Fruit fly (Drosophila melanogaster): ENCODE results near the gene Lsp1alpha.
A peak's percentile ranks its signal among the peaks of the same experiment; 100 is the strongest.

Lsp1alpha gene

dm6 chrX:12486294-12487020, 3.6 kb upstream of the Lsp1alpha start, which contains the start of gene Cpr11A:
TSS of gene Cpr11A (plus strand) at chrX:12486970.
- TF ChIP-seq CG7101 (tag; optimal IDR thresholded peaks at IDR 0.05), result no peak

DNA sequence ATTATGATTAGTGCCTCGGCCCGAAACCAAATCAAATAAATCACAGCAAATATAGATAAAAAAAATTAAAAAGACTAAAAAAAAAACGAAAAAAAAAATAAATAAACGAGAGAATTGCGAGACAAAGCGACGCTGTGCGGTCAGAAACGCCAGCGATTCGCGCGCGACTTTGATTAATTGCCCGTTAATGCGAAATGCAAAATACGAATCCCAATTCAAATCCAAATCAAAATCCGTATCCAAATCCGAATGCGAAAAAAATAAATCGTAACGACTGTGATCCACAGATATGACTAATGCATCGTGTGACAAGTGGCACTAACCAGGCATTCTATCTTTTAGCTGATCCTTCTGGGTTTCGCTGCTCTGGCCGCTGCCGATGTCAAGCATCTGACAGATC, 2.6 kb upstream of the Lsp1alpha start:
- TF ChIP-seq bab1 (GFP tag; optimal IDR thresholded peaks at IDR 0.05), result no peak
- no peak for TF ChIP-seq ovo (GFP tag; optimal IDR thresholded peaks at IDR 0.05)
- TF ChIP-seq kay (GFP tag; ENCODE audit: borderline replicate concordance), result no peak

- TF ChIP-seq CG14711 (tag; optimal IDR thresholded peaks at IDR 0.05) (peak; percentile 66), Clk (GFP tag; optimal IDR thresholded peaks at IDR 0.05) (no peak)
Observed at dm6 chrX:12496497-12496896, 6.4 kb downstream of the Lsp1alpha start, which contains the start of gene Mks1. TSS of gene Mks1 (minus strand) at chrX:12496597.

DNA sequence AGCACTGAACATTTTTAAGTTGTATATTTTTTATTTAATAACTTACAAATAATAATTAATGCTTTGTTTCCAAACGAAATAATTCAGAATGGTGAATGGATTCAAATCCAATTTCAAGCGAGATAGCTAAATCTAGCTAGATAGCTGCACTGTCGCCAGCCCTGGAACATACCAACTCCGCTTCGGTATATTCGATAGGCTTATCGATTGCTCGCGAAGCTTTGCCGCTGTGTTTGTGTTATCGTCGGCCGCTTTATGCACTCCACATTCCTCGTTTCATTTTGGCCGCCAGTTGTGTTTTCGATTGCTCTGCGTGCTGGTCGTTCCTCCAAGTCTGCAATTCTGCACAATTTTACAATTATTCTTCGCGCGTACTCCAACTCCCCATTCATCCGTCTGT, 6.8 kb downstream of the Lsp1alpha start, which contains the start of gene mdu:
mdu (plus strand) TSS at position 259 of the 400 bp plus-strand sequence.
- peak; percentile 40 for TF ChIP-seq bab1 (GFP tag; optimal IDR thresholded peaks at IDR 0.05)
- no peak for TF ChIP-seq CG12768 (GFP tag; optimal IDR thresholded peaks at IDR 0.05)
- peak; percentile 28 for TF ChIP-seq CG5204 (GFP tag; optimal IDR thresholded peaks at IDR 0.05)
- TF ChIP-seq Hr96 (GFP tag; optimal IDR thresholded peaks at IDR 0.05), result no peak
- no peak for TF ChIP-seq pad (GFP tag; optimal IDR thresholded peaks at IDR 0.05)
- TF ChIP-seq Clk (GFP tag; optimal IDR thresholded peaks at IDR 0.05), result no peak
- peak; percentile 19 for TF ChIP-seq tj (GFP tag; optimal IDR thresholded peaks at IDR 0.05)
- TF ChIP-seq Mnt (GFP tag; optimal IDR thresholded peaks at IDR 0.05), result no peak
- no peak for TF ChIP-seq CG7101 (tag; optimal IDR thresholded peaks at IDR 0.05)
- TF ChIP-seq Crg-1 (GFP tag; optimal IDR thresholded peaks at IDR 0.05), result no peak
- no peak for TF ChIP-seq cic (GFP tag; optimal IDR thresholded peaks at IDR 0.05)
- no peak for TF ChIP-seq CG11617 (GFP tag; optimal IDR thresholded peaks at IDR 0.05)
- TF ChIP-seq toe (GFP tag; optimal IDR thresholded peaks at IDR 0.05), result no peak
- TF ChIP-seq cnc (optimal IDR thresholded peaks at IDR 0.05), result no peak
- no peak for TF ChIP-seq CG7045 (GFP tag; optimal IDR thresholded peaks at IDR 0.05)
- no peak for TF ChIP-seq CG33017 (tag; optimal IDR thresholded peaks at IDR 0.05)
- no peak for TF ChIP-seq kay (GFP tag; ENCODE audit: borderline replicate concordance)
- no peak for TF ChIP-seq CG1620 (GFP tag; optimal IDR thresholded peaks at IDR 0.05)
- peak; percentile 50 for TF ChIP-seq CG14711 (tag; optimal IDR thresholded peaks at IDR 0.05)
- no peak for TF ChIP-seq ovo (GFP tag; optimal IDR thresholded peaks at IDR 0.05)

DNA sequence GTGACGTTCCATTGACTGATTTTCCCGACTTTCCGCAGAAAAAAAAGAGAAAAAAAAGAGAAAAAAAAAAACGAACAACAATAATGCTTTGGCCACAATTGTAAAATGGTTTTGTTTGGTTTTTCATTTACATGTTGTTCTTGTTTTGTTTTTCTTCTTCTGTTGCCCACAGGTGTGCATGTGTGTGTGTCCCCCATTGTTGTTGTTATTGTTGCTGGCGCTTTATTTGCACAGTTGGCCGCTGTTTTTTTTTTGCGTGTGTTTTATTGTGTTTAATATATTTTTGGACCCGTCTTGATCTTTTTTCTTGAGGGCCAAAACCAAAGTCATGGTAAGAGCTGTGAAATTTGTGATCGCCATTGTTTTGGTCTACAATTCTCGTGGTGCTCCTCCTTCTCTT, 8.0 kb downstream of the Lsp1alpha start:
- no peak for TF ChIP-seq CG5204 (GFP tag; optimal IDR thresholded peaks at IDR 0.05)
- TF ChIP-seq Hr96 (GFP tag; optimal IDR thresholded peaks at IDR 0.05), result no peak
- TF ChIP-seq cnc (optimal IDR thresholded peaks at IDR 0.05), result no peak
- TF ChIP-seq ovo (GFP tag; optimal IDR thresholded peaks at IDR 0.05), result no peak
- TF ChIP-seq Clk (GFP tag; optimal IDR thresholded peaks at IDR 0.05), result no peak
- no peak for TF ChIP-seq CG7101 (tag; optimal IDR thresholded peaks at IDR 0.05)
- TF ChIP-seq pad (GFP tag; optimal IDR thresholded peaks at IDR 0.05), result no peak

DNA sequence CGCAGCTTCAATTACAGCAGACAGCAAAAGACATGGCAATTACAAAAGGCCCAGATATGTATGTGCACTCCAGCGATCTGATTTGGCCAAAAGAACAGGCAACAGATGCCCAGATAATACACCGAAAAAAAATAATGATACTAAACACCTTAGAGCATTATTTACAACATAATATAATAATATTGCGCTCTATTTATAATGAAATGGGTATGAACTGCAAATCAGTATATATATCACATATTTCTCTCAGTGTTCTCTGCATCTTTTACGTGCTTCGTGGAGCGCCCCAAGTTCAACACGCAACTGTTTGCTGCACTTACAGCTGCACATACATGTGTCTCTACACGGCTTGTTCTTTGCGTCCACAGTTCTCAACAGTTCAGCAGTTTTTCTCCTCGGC, 17.5 kb downstream of the Lsp1alpha start:
- TF ChIP-seq CG1620 (GFP tag; optimal IDR thresholded peaks at IDR 0.05) (no peak), CG12768 (GFP tag; optimal IDR thresholded peaks at IDR 0.05) (no peak), bab1 (GFP tag; optimal IDR thresholded peaks at IDR 0.05) (no peak), CG14711 (tag; optimal IDR thresholded peaks at IDR 0.05) (no peak), Clk (GFP tag; optimal IDR thresholded peaks at IDR 0.05) (no peak), CG7045 (GFP tag; optimal IDR thresholded peaks at IDR 0.05) (no peak), tj (GFP tag; optimal IDR thresholded peaks at IDR 0.05) (no peak), CG7101 (tag; optimal IDR thresholded peaks at IDR 0.05) (no peak)

DNA sequence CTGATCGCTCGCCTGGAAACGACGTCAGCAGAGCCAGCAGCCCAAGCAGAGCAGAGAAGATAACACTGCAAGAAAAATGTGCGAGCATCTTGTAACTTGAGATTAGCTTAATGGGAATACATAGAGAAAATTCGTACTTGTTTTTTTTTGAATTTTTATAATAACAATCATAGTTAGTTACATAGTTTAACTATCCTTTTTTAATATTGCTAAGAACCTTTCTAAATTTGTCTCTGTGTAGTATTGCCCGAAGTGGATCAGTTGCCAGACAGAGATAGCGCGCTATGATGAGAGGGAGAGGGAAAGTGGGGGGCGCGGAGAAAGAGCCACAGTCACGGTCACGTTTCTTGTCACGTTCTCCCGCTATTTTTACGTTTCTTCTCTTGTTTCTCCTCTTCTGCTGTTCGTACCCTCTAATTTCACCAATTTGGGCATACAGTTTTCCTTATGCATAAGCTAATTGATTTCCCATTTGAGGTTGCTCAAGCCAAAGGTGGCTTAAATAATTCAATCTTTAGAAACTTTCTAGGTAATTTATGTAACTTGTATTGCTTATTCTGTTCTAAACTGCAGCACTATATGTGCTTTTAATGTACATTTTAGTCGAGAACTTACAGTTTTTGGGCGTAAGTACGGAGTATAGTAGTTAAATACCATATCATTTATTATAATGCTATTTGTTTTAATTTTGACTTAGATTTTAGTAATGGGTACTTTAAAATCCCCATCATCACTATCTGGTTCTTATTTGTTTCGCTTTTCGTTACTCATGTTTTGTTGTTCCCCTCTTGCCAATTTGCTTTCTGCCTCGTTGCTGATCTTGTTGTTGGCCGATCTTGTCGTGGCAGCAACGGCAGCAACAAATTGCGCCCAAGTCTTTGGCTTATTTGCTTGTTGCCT, 20.9 kb downstream of the Lsp1alpha start:
- peak; percentile 94 for TF ChIP-seq bab1 (GFP tag; optimal IDR thresholded peaks at IDR 0.05)
- TF ChIP-seq CG11617 (GFP tag; optimal IDR thresholded peaks at IDR 0.05), result peak; percentile 42
- TF ChIP-seq CG1620 (GFP tag; optimal IDR thresholded peaks at IDR 0.05), result peak; percentile 61
- TF ChIP-seq ovo (GFP tag; optimal IDR thresholded peaks at IDR 0.05), result no peak
- peak; percentile 55 for TF ChIP-seq Crg-1 (GFP tag; optimal IDR thresholded peaks at IDR 0.05)
- peak; percentile 21 for TF ChIP-seq CG5204 (GFP tag; optimal IDR thresholded peaks at IDR 0.05)
- peak; percentile 17 for TF ChIP-seq CG33017 (tag; optimal IDR thresholded peaks at IDR 0.05)
- TF ChIP-seq CG7101 (tag; optimal IDR thresholded peaks at IDR 0.05), result peak; percentile 72
- TF ChIP-seq Clk (GFP tag; optimal IDR thresholded peaks at IDR 0.05), result no peak
- peak; percentile 33 for TF ChIP-seq Hr96 (GFP tag; optimal IDR thresholded peaks at IDR 0.05)
- peak; percentile 80 for TF ChIP-seq CG14711 (tag; optimal IDR thresholded peaks at IDR 0.05)
- TF ChIP-seq CG7045 (GFP tag; optimal IDR thresholded peaks at IDR 0.05), result peak; percentile 7
- TF ChIP-seq pad (GFP tag; optimal IDR thresholded peaks at IDR 0.05), result peak; percentile 61
- TF ChIP-seq cnc (optimal IDR thresholded peaks at IDR 0.05), result no peak
- no peak for TF ChIP-seq toe (GFP tag; optimal IDR thresholded peaks at IDR 0.05)
- no peak for TF ChIP-seq cic (GFP tag; optimal IDR thresholded peaks at IDR 0.05)
- TF ChIP-seq Mnt (GFP tag; optimal IDR thresholded peaks at IDR 0.05), result no peak
- peak; percentile 56 for TF ChIP-seq tj (GFP tag; optimal IDR thresholded peaks at IDR 0.05)
- TF ChIP-seq kay (GFP tag; ENCODE audit: borderline replicate concordance), result no peak
- TF ChIP-seq CG12768 (GFP tag; optimal IDR thresholded peaks at IDR 0.05), result no peak

Data from whole organism, adult.